Fruit fly (Drosophila melanogaster): ENCODE results near the gene CheB93a.

CheB93a gene

dm6 chr3R:21376331-21376761 is 30.9 kb upstream of the CheB93a start (continued):
- TF ChIP-seq ash1 (GFP tag; optimal IDR thresholded peaks at IDR 0.05): no peak
- TF ChIP-seq D (optimal IDR thresholded peaks at IDR 0.05): peak; percentile 92
- no peak for TF ChIP-seq D (GFP tag; optimal IDR thresholded peaks at IDR 0.05)
- TF ChIP-seq CG10543 (GFP tag; optimal IDR thresholded peaks at IDR 0.05): peak; percentile 93
- TF ChIP-seq tx (GFP tag; optimal IDR thresholded peaks at IDR 0.05): no peak
- no peak for TF ChIP-seq p53 (GFP tag; optimal IDR thresholded peaks at IDR 0.05)
- no peak for TF ChIP-seq NFAT (GFP tag; IDR thresholded peaks at IDR 0.05)
- TF ChIP-seq Asciz (GFP tag; optimal IDR thresholded peaks at IDR 0.05): no peak
- peak; percentile 75 for TF ChIP-seq Opbp (GFP tag; IDR thresholded peaks at IDR 0.05; ENCODE audit: partially characterized antibody)
- TF ChIP-seq CG15696 (tag; optimal IDR thresholded peaks at IDR 0.05): no peak
- TF ChIP-seq aop (GFP tag; IDR thresholded peaks at IDR 0.05): no peak
- peak; percentile 82 for TF ChIP-seq abd-A (tag; optimal IDR thresholded peaks at IDR 0.05)
- peak; percentile 59 for TF ChIP-seq CG13296 (GFP tag; optimal IDR thresholded peaks at IDR 0.05)
- no peak for TF ChIP-seq H15 (GFP tag; IDR thresholded peaks at IDR 0.05)
- TF ChIP-seq Kr (GFP tag; optimal IDR thresholded peaks at IDR 0.05): no peak
- TF ChIP-seq CG7271 (tag; optimal IDR thresholded peaks at IDR 0.05): no peak
- TF ChIP-seq CG1792 (GFP tag; optimal IDR thresholded peaks at IDR 0.05): no peak
- TF ChIP-seq Taf1 (GFP tag; IDR thresholded peaks at IDR 0.05): no peak
- TF ChIP-seq Dref (GFP tag; IDR thresholded peaks at IDR 0.05): peak; percentile 36
- peak; percentile 84; the same call in 2 of the 3 replicates for TF ChIP-seq CG34422 (GFP tag; IDR thresholded peaks at IDR 0.05)
- no peak for TF ChIP-seq CG4617 (GFP tag; optimal IDR thresholded peaks at IDR 0.05; ENCODE audit: borderline replicate concordance)
- no peak for TF ChIP-seq CG31224 (GFP tag; IDR thresholded peaks at IDR 0.05)
- TF ChIP-seq CG3281 (GFP tag; optimal IDR thresholded peaks at IDR 0.05): peak; percentile 49
- peak; percentile 50 for TF ChIP-seq Dp (GFP tag; optimal IDR thresholded peaks at IDR 0.05)
- TF ChIP-seq Adf1 (GFP tag; IDR thresholded peaks at IDR 0.05): peak; percentile 67
- peak; percentile 39 for TF ChIP-seq CG12219 (GFP tag; optimal IDR thresholded peaks at IDR 0.05)
- TF ChIP-seq crol (GFP tag; IDR thresholded peaks at IDR 0.05): no peak
- no peak for TF ChIP-seq hkb (optimal IDR thresholded peaks at IDR 0.05)
- no peak for TF ChIP-seq hkb (GFP tag; IDR thresholded peaks at IDR 0.05)
- no peak for TF ChIP-seq CG31388 (GFP tag; optimal IDR thresholded peaks at IDR 0.05)
- no peak for TF ChIP-seq peb (GFP tag; IDR thresholded peaks at IDR 0.05)
- peak; percentile 96 for TF ChIP-seq CG32767 (GFP tag; IDR thresholded peaks at IDR 0.05)
- peak; percentile 76 for TF ChIP-seq CG34224 (GFP tag; IDR thresholded peaks at IDR 0.05; ENCODE audit: partially characterized antibody)
- TF ChIP-seq Ssrp (tag; optimal IDR thresholded peaks at IDR 0.05): no peak
- no peak for TF ChIP-seq croc (GFP tag; conservative IDR thresholded peaks at IDR 0.05)
- no peak for TF ChIP-seq sc (optimal IDR thresholded peaks at IDR 0.05)
- TF ChIP-seq sc (GFP tag; optimal IDR thresholded peaks at IDR 0.05): no peak
- no peak for TF ChIP-seq pnt (GFP tag; optimal IDR thresholded peaks at IDR 0.05)
- TF ChIP-seq Hsf (GFP tag; optimal IDR thresholded peaks at IDR 0.05): no peak
- TF ChIP-seq sisA (GFP tag; IDR thresholded peaks at IDR 0.05): no peak
- TF ChIP-seq CG17568 (GFP tag; optimal IDR thresholded peaks at IDR 0.05): peak; percentile 20
- TF ChIP-seq Dip2 (GFP tag; IDR thresholded peaks at IDR 0.05): no peak
- TF ChIP-seq CG11695 (GFP tag; IDR thresholded peaks at IDR 0.05): no peak
- TF ChIP-seq jigr1 (GFP tag; IDR thresholded peaks at IDR 0.05): no peak
- TF ChIP-seq CG17612 (GFP tag; IDR thresholded peaks at IDR 0.05): no peak
- peak; percentile 73; the same call in 1 of the 2 replicates for TF ChIP-seq seq (GFP tag; IDR thresholded peaks at IDR 0.05)
- TF ChIP-seq Fer2 (tag; optimal IDR thresholded peaks at IDR 0.05): no peak
- TF ChIP-seq CG8765 (GFP tag; IDR thresholded peaks at IDR 0.05): no peak
- peak in 1 of 2 experiments; percentile 26 for TF ChIP-seq Pdp1 (GFP tag; optimal IDR thresholded peaks at IDR 0.05)
- TF ChIP-seq gce (GFP tag; IDR thresholded peaks at IDR 0.05): 0 out of 3 replicates have a peak, but pooled peaks have one; percentile 20
- TF ChIP-seq CG4328 (GFP tag; optimal IDR thresholded peaks at IDR 0.05): peak; percentile 31
- TF ChIP-seq CG11398 (GFP tag; optimal IDR thresholded peaks at IDR 0.05): no peak
- TF ChIP-seq CG9817 (tag; optimal IDR thresholded peaks at IDR 0.05): no peak
